Worm (Caenorhabditis elegans): ENCODE results near the gene C45H4.13.

DNA sequence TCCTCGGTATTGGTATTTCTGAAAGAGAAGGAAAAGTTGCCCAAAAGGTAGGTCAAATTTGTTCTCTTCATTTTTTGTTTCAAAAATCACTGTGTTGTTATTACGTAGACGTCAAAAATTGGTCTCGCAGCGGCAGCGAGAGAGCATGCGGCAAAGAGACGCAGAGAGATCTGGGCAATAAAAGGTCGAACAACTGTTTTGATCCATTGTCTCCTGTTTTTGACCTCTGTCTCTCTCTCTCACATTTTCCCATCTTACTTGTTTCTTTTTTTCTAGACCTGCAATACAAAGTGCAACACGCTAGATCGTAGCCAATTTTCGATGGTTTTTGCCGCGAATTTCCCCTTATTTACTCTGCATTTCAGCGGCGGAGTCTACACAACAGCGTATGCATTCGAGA is 24.2 kb downstream of the C45H4.13 start:
- TF ChIP-seq med-1 (GFP tag; optimal IDR thresholded peaks at IDR 0.05; ENCODE audit: insufficient read depth) (no peak), ref-1 (GFP tag; conservative IDR thresholded peaks at IDR 0.05) (no peak)

All from whole organism, midembryonic.